Worm (Caenorhabditis elegans): ENCODE results near the gene ucr-2.3.

The ucr-2.3 gene

DNA sequence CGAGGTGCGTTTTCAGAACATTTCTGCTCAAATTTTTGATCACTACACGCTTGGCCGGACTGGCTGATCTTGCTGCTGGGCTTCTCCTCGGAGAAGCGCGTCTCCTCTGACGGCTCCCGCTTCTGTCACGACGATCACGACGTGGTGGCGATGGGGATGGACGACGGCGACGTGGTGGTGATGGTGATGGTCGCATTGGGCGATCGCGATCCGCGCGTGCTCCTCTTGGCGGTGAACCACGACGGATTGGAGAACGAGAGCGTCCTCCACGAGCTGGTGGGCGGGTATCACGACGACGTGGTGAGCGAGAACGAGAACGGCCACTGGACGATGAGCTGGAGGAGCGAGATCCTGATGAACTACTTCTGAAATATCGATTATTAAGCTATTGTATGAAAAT lies 26.2 kb upstream of the ucr-2.3 start:
- TF ChIP-seq him-1 (tag; optimal IDR thresholded peaks at IDR 0.05), result no peak
- no peak for TF ChIP-seq W03F9.2 (tag; optimal IDR thresholded peaks at IDR 0.05)
- no peak for TF ChIP-seq dao-5 (tag; optimal IDR thresholded peaks at IDR 0.05)

DNA sequence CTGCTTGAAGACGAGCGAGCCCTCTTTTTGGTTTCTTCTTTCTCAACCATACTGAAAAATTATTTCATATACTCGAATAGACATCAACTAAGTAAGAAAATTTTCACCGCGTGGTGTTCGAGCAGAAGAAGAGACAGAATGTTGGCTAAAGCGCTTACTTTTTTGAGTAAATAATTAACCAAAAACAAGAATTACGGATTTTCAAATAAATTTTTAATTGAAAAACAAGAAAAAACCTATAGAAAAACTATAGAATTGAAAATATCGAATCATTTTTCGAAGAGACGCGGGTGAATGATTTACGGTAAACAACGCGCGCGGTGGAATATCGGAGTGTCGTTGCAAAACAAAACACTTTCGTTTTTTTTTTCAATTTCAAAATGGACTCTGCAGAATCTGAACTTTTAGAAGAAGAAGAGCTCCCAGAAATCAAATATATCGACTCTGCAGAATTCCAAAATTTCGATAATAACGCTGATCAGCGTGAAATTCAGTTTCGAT lies 25.8 kb upstream of the ucr-2.3 start, which contains the start of the genes rnp-5 and tag-51:
Gene rnp-5, minus strand, starts transcription at position 51 of the 501 bp plus-strand sequence.
Gene tag-51, plus strand, starts transcription at position 363 of the 501 bp plus-strand sequence.
- no peak for TF ChIP-seq dao-5 (tag; optimal IDR thresholded peaks at IDR 0.05)
- no peak for TF ChIP-seq W03F9.2 (tag; optimal IDR thresholded peaks at IDR 0.05)
- TF ChIP-seq him-1 (tag; optimal IDR thresholded peaks at IDR 0.05), result no peak

DNA sequence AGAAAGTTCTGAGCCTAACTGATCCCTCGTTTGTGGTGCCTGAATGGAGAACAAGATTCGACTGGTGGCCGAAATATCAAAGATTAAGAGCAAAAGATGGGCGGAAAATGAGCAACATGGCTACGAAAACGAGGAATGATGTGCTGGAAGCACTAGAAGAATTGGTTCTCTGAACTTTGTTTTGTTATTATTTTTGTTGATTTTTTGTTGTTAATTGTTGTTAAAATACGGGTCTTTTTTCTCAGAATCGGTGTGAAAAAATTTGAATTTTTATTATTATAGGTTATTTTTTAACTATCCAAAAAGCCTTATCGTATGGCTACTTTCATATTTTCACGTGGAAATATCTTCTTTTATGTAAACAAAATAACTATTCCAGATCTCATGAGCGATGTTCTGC lies 23.4 kb upstream of the ucr-2.3 start, which contains the start of gene K02F3.12:
Gene K02F3.12, plus strand, starts transcription at position 301 of the 400 bp plus-strand sequence.
- TF ChIP-seq dao-5 (tag; optimal IDR thresholded peaks at IDR 0.05), result no peak
- no peak for TF ChIP-seq W03F9.2 (tag; optimal IDR thresholded peaks at IDR 0.05)
- TF ChIP-seq him-1 (tag; optimal IDR thresholded peaks at IDR 0.05), result no peak

DNA sequence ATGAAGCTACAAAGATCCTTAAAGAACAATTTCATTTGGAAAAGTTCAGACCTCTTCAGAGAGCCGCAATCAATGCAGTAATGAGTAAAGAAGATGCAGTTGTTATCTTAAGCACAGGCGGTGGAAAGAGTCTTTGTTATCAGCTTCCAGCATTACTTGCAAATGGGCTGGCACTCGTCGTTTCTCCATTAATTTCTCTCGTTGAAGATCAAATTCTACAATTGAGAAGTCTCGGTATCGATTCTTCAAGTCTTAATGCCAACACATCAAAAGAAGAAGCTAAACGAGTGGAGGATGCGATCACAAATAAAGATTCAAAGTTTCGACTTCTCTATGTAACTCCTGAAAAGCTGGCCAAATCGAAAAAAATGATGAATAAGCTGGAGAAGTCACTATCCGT lies 22.8 kb upstream of the ucr-2.3 start:
- TF ChIP-seq him-1 (tag; optimal IDR thresholded peaks at IDR 0.05) (no peak), dao-5 (tag; optimal IDR thresholded peaks at IDR 0.05) (no peak), W03F9.2 (tag; optimal IDR thresholded peaks at IDR 0.05) (no peak)

DNA sequence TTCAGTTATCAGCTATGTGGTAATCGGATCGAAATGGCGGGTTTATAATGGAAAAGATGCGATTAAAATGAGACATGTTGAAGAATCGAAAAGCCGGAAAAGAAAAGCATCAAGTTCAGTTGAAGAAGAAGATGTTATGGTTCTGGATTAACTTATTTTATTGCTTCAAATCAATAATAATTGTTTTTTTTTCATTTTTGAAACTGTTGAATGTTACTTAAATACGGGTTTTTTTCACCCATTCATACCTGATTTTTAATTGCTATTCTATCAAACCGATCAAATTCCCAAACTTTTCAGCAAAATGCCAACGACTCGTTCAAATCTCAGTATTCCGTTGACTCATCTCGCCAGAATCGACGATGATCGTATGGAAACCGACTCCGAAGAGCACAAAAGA lies 19.8 kb upstream of the ucr-2.3 start, which contains the start of gene exos-4.2:
Gene exos-4.2, plus strand, starts transcription at position 301 of the 400 bp plus-strand sequence.
- no peak for TF ChIP-seq W03F9.2 (tag; optimal IDR thresholded peaks at IDR 0.05)
- TF ChIP-seq him-1 (tag; optimal IDR thresholded peaks at IDR 0.05), result no peak
- no peak for TF ChIP-seq dao-5 (tag; optimal IDR thresholded peaks at IDR 0.05)

DNA sequence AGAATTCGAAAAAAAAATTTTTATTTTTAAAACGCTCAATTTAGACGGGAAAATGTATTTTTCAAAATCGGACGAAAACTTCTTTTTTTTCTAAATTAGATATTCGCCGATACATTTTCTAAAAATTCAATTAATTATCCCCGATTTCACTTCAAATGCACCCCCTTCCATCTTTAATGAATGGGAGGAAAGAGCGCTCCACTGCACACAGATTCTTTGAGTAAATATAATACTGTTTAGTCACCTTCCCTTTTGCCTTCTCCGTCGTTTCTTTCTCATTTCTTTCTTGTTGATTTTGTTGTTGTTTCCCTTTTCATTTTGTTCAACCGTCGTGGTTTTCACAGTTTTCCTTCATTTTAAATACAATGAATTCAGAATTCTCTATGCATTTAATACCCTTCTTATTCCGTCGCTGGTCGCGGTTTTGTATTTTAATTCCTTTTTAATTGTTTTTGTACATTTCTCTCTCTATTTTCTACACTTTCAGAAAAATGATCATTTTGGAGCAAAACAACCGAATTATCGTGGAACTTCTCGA lies 17.8 kb upstream of the ucr-2.3 start, which contains the start of gene arx-4:
Gene arx-4, plus strand, starts transcription at position 488 of the 538 bp plus-strand sequence.
- no peak for TF ChIP-seq him-1 (tag; optimal IDR thresholded peaks at IDR 0.05)

DNA sequence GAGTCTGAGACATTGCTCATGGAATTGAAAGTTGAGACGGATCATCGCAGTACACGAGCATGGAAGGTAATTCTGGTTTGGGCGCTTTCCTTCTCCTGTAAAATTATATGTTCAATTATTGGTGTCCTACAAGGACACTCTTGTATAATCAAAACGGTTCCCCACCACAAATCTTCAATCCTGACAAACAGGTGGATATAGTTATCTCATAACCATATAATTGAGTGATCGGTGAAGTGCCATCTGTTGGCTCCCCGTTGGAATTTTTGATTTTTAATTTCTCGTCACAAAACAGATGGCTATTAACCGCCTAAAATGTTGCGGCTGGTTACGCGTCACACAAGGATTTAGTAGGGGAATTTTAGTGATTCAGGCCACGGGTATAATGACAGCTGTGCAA lies 10.8 kb upstream of the ucr-2.3 start:
- TF ChIP-seq W03F9.2 (tag; optimal IDR thresholded peaks at IDR 0.05), result no peak
- TF ChIP-seq dao-5 (tag; optimal IDR thresholded peaks at IDR 0.05), result no peak
- TF ChIP-seq him-1 (tag; optimal IDR thresholded peaks at IDR 0.05), result no peak

DNA sequence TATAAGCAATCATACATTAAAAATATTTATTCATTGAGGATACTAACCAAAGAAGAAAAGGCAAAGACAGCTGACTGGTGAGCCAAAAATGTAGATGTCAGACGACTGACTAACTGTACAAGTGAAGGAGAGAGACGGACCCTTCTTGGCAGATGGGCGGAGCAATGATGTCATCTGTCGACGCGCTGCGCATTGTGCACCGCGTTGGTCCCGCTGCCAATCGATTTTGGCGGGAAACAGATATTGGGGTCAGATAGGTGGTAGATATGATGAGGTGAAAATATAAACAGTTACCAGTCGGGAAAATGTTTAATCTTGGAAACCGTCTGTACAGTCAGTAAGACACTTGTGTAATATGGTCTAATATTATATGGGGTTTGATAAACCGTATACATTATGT lies 9.8 kb upstream of the ucr-2.3 start, which contains the start of gene T24C4.2:
Gene T24C4.2, minus strand, starts transcription at position 101 of the 400 bp plus-strand sequence.
- TF ChIP-seq W03F9.2 (tag; optimal IDR thresholded peaks at IDR 0.05) (no peak), dao-5 (tag; optimal IDR thresholded peaks at IDR 0.05) (no peak), him-1 (tag; optimal IDR thresholded peaks at IDR 0.05) (no peak)

DNA sequence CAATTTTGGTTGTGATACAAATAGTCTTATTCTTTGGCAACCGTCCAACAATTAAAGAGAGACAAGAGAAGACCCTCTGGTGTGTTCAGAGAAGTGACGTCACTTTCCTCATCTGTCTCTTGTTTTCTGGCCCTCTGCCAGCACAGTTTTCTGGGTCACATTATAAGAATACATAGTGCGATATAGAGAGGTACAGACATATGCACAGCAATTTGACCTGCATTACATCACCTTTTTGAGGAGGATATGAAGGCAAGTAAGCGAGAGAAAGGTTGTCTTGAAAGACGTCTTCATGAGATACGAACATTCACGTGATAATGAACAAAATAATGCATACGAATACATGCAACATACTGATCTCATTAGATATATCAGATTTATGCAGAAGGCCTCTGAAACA lies 9.1 kb upstream of the ucr-2.3 start:
- TF ChIP-seq dao-5 (tag; optimal IDR thresholded peaks at IDR 0.05), result no peak
- no peak for TF ChIP-seq W03F9.2 (tag; optimal IDR thresholded peaks at IDR 0.05)
- no peak for TF ChIP-seq him-1 (tag; optimal IDR thresholded peaks at IDR 0.05)

DNA sequence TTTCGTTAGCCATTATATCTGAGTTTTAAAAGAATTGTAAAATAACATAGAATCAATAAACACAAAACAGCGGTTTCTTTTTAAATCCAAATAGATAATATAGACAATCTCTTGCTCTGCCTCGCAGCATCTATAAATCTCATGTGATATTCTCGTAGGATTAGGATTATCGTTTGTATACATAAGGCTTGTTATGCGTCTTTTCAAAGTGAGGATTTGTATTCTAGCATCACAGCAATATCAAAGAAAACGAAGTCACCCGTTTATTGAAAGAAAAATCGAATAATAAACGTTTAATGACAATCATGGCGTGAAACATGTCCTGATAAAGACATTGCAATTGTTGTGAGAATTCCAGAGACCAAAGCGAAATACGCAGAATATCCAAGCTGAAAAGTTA lies 7.3 kb upstream of the ucr-2.3 start, which contains the start of the genes T24C4.3 and clc-20:
Gene T24C4.3, minus strand, starts transcription at position 101 of the 400 bp plus-strand sequence.
Gene clc-20, plus strand, starts transcription at position 211 of the 400 bp plus-strand sequence.
- TF ChIP-seq him-1 (tag; optimal IDR thresholded peaks at IDR 0.05), result no peak
- TF ChIP-seq W03F9.2 (tag; optimal IDR thresholded peaks at IDR 0.05), result no peak
- TF ChIP-seq dao-5 (tag; optimal IDR thresholded peaks at IDR 0.05), result no peak

DNA sequence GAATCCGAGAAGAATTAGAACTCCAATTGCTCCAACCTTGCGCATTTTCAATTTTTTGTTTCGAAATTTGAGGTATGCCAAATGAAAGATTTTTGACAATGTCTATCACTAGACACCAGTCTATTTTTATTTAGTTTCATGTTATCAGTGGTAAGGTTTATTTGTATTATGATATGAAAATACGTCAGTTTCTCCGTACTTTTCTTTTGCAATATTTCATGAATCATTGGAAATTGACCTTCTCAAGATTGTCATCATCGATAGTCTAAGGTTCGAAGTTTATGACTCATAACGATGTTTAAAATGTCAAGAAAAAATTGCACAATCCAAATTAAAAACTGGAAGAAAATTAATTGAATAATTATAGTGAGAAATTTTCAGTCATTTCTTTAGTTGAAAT lies 6.2 kb upstream of the ucr-2.3 start, which contains the start of gene clc-19:
Gene clc-19, minus strand, starts transcription at position 135 of the 400 bp plus-strand sequence.
- TF ChIP-seq dao-5 (tag; optimal IDR thresholded peaks at IDR 0.05), result no peak
- TF ChIP-seq him-1 (tag; optimal IDR thresholded peaks at IDR 0.05), result no peak
- TF ChIP-seq W03F9.2 (tag; optimal IDR thresholded peaks at IDR 0.05), result no peak

DNA sequence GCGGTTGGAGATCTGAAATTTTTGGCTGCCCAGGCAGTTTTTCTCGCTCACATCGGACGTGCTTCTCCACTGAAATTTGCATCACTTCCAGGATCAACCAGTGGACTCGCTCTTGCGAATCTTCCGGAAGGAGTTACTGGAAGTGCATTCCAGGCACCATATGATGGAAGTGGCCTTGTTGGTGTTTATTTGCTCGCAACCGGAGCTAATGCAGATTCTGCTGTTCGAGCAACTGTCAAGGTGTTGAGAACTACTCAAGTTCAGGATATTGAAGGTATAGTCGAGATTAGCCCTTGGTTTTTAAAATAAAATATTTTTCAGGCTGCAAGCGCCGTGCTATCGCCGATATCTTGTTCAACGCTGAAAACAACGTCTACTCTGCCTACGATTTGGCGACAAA lies 1.2 kb downstream of the ucr-2.3 start:
- TF ChIP-seq W03F9.2 (tag; optimal IDR thresholded peaks at IDR 0.05) (no peak), him-1 (tag; optimal IDR thresholded peaks at IDR 0.05) (no peak), dao-5 (tag; optimal IDR thresholded peaks at IDR 0.05) (no peak)

DNA sequence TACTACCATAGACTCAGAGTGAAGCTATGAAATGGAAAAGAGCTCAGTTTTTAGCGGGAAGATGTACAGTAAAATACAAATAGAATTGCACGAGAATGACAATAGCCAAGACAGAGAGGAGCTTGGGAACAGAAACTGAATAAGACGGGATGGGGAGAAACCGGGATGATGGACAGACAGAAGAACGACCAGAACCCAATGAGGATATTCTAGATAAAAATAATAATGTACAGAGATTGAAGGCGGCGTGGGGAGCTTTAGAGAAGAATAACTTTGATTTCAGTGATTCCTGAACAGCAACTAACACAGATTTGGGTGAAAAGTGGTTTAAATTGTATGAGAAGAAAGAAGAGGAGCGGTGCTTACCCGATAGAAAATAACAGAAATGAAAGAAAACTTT lies 1.8 kb downstream of the ucr-2.3 start:
- TF ChIP-seq dao-5 (tag; optimal IDR thresholded peaks at IDR 0.05), result peak; percentile 44
- TF ChIP-seq him-1 (tag; optimal IDR thresholded peaks at IDR 0.05), result no peak
- no peak for TF ChIP-seq W03F9.2 (tag; optimal IDR thresholded peaks at IDR 0.05)

DNA sequence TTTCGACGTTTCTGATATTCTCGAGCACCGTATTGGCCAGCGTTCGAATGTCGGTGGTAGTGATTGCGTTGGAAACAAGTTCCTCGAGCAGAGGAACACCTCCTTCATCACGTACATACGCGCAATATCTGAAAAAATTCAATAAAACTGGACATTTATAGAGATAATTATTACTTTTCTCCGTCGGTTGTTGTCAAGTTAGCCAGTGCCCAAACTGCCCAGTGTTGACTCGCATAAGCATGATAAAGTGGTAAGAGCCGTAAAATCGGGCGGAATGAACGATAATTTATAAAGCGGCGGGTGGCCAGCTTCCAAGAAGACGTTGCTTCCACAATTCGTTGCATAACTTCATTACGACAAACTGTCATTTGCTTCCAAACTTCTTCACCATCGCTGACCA lies 3.9 kb downstream of the ucr-2.3 start:
- no peak for TF ChIP-seq him-1 (tag; optimal IDR thresholded peaks at IDR 0.05)
- TF ChIP-seq W03F9.2 (tag; optimal IDR thresholded peaks at IDR 0.05), result no peak
- no peak for TF ChIP-seq dao-5 (tag; optimal IDR thresholded peaks at IDR 0.05)

All from whole organism, L4/young adult.